Worm (Caenorhabditis elegans) whole organism, mixed stage, embryonic: ENCODE results near the gene nog-1.

Source experiments
- M03D4.4 ChIP-seq: sonication (generic microtip); optimal IDR thresholded peaks from 2 replicates; lab custom pipeline; 2017; ENCODE audit warnings: mild to moderate bottlenecking, missing genetic modification characterization, missing compliant biosample characterization
- bed-3 ChIP-seq: fragments of 200-800 bp; sonication (Bioruptor generic); optimal IDR thresholded peaks from 3 replicates; lab custom pipeline; 2018; ENCODE audit warnings: mild to moderate bottlenecking, missing genetic modification characterization, moderate library complexity, missing compliant biosample characterization
- blmp-1 ChIP-seq: fragments of 150-350 bp; optimal IDR thresholded peaks from 2 replicates; lab custom pipeline; 2014; ENCODE audit warnings: missing biosample characterization, missing genetic modification characterization
- ceh-39 ChIP-seq: fragments of 150-350 bp; optimal IDR thresholded peaks from 2 replicates; lab custom pipeline; 2014; ENCODE audit warnings: missing biosample characterization, missing genetic modification characterization
- ceh-43 ChIP-seq: fragments of 200-800 bp; sonication (Bioruptor generic); optimal IDR thresholded peaks from 2 replicates; lab custom pipeline; 2018; ENCODE audit warnings: mild to moderate bottlenecking, missing genetic modification characterization, moderate library complexity, missing compliant biosample characterization
- ceh-83 ChIP-seq: fragments of 200-800 bp; sonication (Bioruptor generic); optimal IDR thresholded peaks from 2 replicates; lab custom pipeline; 2018; ENCODE audit warnings: mild to moderate bottlenecking, missing genetic modification characterization, missing compliant biosample characterization
- ces-1 ChIP-seq: fragments of 150-350 bp; optimal IDR thresholded peaks from 2 replicates; lab custom pipeline; 2014; ENCODE audit warnings: missing biosample characterization, missing genetic modification reagents, missing genetic modification characterization
- cnd-1 ChIP-seq: fragments of 200-800 bp; sonication (Bioruptor generic); optimal IDR thresholded peaks from 2 replicates; lab custom pipeline; 2018; ENCODE audit warnings: mild to moderate bottlenecking, missing genetic modification characterization, missing compliant biosample characterization
- drap-1 ChIP-seq: fragments of 200-800 bp; sonication (Bioruptor generic); optimal IDR thresholded peaks from 3 replicates; lab custom pipeline; 2018; ENCODE audit warnings: mild to moderate bottlenecking, missing genetic modification characterization, missing compliant biosample characterization
- elt-1 ChIP-seq: sonication (generic microtip); optimal IDR thresholded peaks from 2 replicates; lab custom pipeline; 2017; ENCODE audit warnings: missing genetic modification characterization, mild to moderate bottlenecking, missing compliant biosample characterization, antibody characterized with exemption, moderate library complexity, borderline replicate concordance; ENCODE audit not compliant: insufficient read depth
- elt-3 ChIP-seq: fragments of 150-350 bp; optimal IDR thresholded peaks from 2 replicates; lab custom pipeline; 2014; ENCODE audit warnings: missing biosample characterization, missing genetic modification characterization
- flh-1 ChIP-seq: fragments of 200-800 bp; sonication (Bioruptor generic); optimal IDR thresholded peaks from 2 replicates; lab custom pipeline; 2018; ENCODE audit warnings: mild to moderate bottlenecking, missing genetic modification characterization, moderate library complexity, missing compliant biosample characterization
- ham-2 ChIP-seq: fragments of 200-800 bp; sonication (Bioruptor generic); optimal IDR thresholded peaks from 2 replicates; lab custom pipeline; 2018; ENCODE audit warnings: mild to moderate bottlenecking, missing genetic modification characterization, missing compliant biosample characterization
- hlh-1 ChIP-seq: fragments of 150-350 bp; optimal IDR thresholded peaks from 2 replicates; lab custom pipeline; 2014; ENCODE audit warnings: missing biosample characterization, missing genetic modification reagents, missing genetic modification characterization
- lin-13 ChIP-seq: fragments of 150-350 bp; optimal IDR thresholded peaks from 2 replicates; lab custom pipeline; 2014; ENCODE audit warnings: missing biosample characterization, missing genetic modification characterization
- lin-32 ChIP-seq: fragments of 200-800 bp; sonication (Bioruptor generic); optimal IDR thresholded peaks from 2 replicates; lab custom pipeline; 2018; ENCODE audit warnings: mild to moderate bottlenecking, missing genetic modification characterization, missing compliant biosample characterization
- lsy-2 ChIP-seq: fragments of 150-350 bp; optimal IDR thresholded peaks from 2 replicates; lab custom pipeline; 2014; ENCODE audit warnings: missing biosample characterization, missing genetic modification characterization
- mab-5 ChIP-seq: fragments of 150-350 bp; optimal IDR thresholded peaks from 2 replicates; lab custom pipeline; 2014; ENCODE audit warnings: missing biosample characterization, missing genetic modification characterization
- mep-1 ChIP-seq: fragments of 150-350 bp; optimal IDR thresholded peaks from 2 replicates; lab custom pipeline; 2017; ENCODE audit warnings: missing biosample characterization, missing genetic modification reagents, missing genetic modification characterization, inconsistent platforms
- mls-2 ChIP-seq: sonication (generic microtip); optimal IDR thresholded peaks from 2 replicates; lab custom pipeline; 2016; ENCODE audit warnings: mild to moderate bottlenecking, missing genetic modification characterization, moderate library complexity, missing compliant biosample characterization
- nhr-2 ChIP-seq: fragments of 150-350 bp; optimal IDR thresholded peaks from 2 replicates; lab custom pipeline; 2014; ENCODE audit warnings: missing biosample characterization, missing genetic modification characterization
- nhr-237 ChIP-seq: fragments of 150-350 bp; optimal IDR thresholded peaks from 2 replicates; lab custom pipeline; 2014; ENCODE audit warnings: missing biosample characterization, missing genetic modification characterization
- nhr-76 ChIP-seq: sonication (generic microtip); optimal IDR thresholded peaks from 2 replicates; lab custom pipeline; 2017; ENCODE audit warnings: missing biosample characterization, missing genetic modification characterization
- pha-4 ChIP-seq: fragments of 150-350 bp; optimal IDR thresholded peaks from 2 replicates; lab custom pipeline; 2018; ENCODE audit warnings: missing biosample characterization, missing genetic modification reagents, missing genetic modification characterization
- sem-2 ChIP-seq: fragments of 200-800 bp; sonication (Bioruptor generic); optimal IDR thresholded peaks from 2 replicates; lab custom pipeline; 2018; ENCODE audit warnings: mild to moderate bottlenecking, missing genetic modification characterization, missing compliant biosample characterization
- sptf-1 ChIP-seq: sonication (generic microtip); optimal IDR thresholded peaks from 2 replicates; lab custom pipeline; 2017; ENCODE audit warnings: mild to moderate bottlenecking, missing genetic modification characterization, moderate library complexity, missing compliant biosample characterization
- unc-120 ChIP-seq: sonication (generic microtip); optimal IDR thresholded peaks from 2 replicates; lab custom pipeline; 2017; ENCODE audit warnings: missing genetic modification characterization, missing compliant biosample characterization; ENCODE audit not compliant: poor library complexity, severe bottlenecking
- unc-39 ChIP-seq: fragments of 150-350 bp; optimal IDR thresholded peaks from 2 replicates; lab custom pipeline; 2014; ENCODE audit warnings: missing biosample characterization, missing genetic modification characterization
- unc-62 ChIP-seq: fragments of 150-350 bp; optimal IDR thresholded peaks from 2 replicates; lab custom pipeline; 2014; ENCODE audit warnings: missing biosample characterization, missing genetic modification reagents, missing genetic modification characterization
- zip-8 ChIP-seq: fragments of 150-350 bp; optimal IDR thresholded peaks from 2 replicates; lab custom pipeline; 2014; ENCODE audit warnings: missing biosample characterization, missing genetic modification characterization

nog-1 gene

ce11 chrIV:396373-396772, 2.7 kb downstream of the nog-1 start, which contains the start of gene rrp-8:
Gene rrp-8, plus strand, starts transcription at chrIV:396545.
- TF ChIP-seq flh-1 (no peak), mls-2 (tag; lab: Kevin White, UChicago) (no peak), ceh-83 (GFP tag; lab: Kevin White, UChicago) (no peak), nhr-76 (tag; lab: Kevin White, UChicago) (no peak), unc-39 (tag; lab: Kevin White, UChicago) (no peak), drap-1 (no peak), lsy-2 (tag; lab: Kevin White, UChicago) (no peak), ceh-39 (no peak), unc-120 (no peak), M03D4.4 (tag; lab: Kevin White, UChicago) (no peak), unc-62 (no peak), cnd-1 (tag; lab: Kevin White, UChicago) (no peak), sptf-1 (tag; lab: Kevin White, UChicago) (no peak), elt-1 (tag; lab: Kevin White, UChicago) (no peak), sem-2 (GFP tag; lab: Kevin White, UChicago) (no peak)
- TF ChIP-seq, all 35 proteins: peak for 0

DNA sequence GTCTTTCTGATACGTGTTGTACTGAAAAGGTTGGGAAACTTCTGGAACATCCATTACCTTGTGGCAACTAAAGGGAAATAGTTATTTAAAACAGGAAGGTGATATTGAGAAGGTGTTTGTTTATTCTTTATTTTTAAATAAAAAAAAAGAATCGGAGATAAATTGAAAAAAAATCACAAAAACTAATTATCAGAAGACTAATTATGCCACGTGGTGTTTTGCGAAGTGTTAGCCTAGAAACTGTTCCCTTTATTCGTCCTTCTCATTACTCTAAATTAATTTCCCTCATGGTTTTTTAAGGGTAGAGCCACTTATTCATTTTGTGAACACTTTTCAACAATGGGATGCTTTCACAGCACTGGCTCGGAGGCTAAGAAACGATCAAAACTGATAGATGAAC, 7.7 kb downstream of the nog-1 start, which contains the start of gene gpa-4:
TSS of gene gpa-4 (plus strand) at position 301 of the 400 bp plus-strand sequence.
- TF ChIP-seq flh-1 = no peak
- no peak for TF ChIP-seq lin-32 (GFP tag; lab: Kevin White, UChicago)
- TF ChIP-seq mep-1 (tag; lab: Kevin White, UChicago) = no peak
- no peak for TF ChIP-seq mab-5 (tag; lab: Kevin White, UChicago)
- no peak for TF ChIP-seq nhr-2
- no peak for TF ChIP-seq unc-120
- no peak for TF ChIP-seq lin-13
- TF ChIP-seq hlh-1 (tag; lab: Kevin White, UChicago) = no peak
- TF ChIP-seq sem-2 (GFP tag; lab: Kevin White, UChicago) = no peak
- TF ChIP-seq, all 35 proteins: peak for 0

DNA sequence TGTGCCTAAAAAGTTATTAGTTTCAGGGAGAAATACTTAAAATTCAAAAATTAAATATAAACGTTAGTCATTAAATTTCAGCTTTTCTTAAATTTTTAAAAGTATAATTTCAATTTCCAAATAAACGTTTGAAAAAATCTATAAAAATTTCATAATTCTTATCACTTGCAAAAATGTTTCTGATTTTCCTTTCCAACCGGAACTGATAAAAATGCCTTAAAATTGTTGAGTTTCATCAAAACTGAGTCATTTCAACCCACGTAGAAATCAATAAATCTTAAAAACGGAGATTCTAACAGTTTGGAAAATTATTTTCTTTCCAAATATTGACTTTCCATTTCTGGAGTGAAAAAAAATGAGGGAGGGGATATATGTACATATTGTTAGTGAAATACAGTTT, 15.2 kb downstream of the nog-1 start:
- TF ChIP-seq flh-1 (no peak), ceh-43 (no peak), lin-32 (GFP tag; lab: Kevin White, UChicago) (no peak)

DNA sequence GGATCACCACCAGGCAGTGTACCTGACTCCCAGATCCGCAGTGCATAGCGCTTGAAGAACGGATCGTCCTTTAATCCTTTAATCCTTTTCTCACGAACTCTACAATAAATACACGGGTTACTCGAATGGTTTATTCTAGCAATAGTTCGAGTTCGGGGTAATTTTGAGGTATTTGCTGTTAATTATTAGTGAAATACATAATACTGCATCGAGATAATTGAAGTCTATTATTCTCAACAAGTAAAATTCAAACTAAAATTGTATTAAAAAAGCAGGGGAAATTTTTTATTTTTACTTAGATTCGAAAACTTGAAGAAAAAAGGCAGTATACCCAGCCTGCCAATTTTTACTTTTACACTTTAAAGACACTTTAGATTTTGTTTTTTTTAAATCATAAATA, 16.3 kb downstream of the nog-1 start, which contains the start of gene kgb-1:
TSS of gene kgb-1 (minus strand) at position 101 of the 400 bp plus-strand sequence.
- no peak for TF ChIP-seq bed-3 (GFP tag; lab: Kevin White, UChicago)
- no peak for TF ChIP-seq nhr-76 (tag; lab: Kevin White, UChicago)
- TF ChIP-seq elt-3 (tag; lab: Kevin White, UChicago) = no peak
- no peak for TF ChIP-seq cnd-1 (tag; lab: Kevin White, UChicago)
- no peak for TF ChIP-seq lsy-2 (tag; lab: Kevin White, UChicago)
- TF ChIP-seq, all 35 proteins: peak for 0

ce11 chrIV:410420-410891, 16.8 kb downstream of the nog-1 start, which contains the start of gene T07A9.12:
Gene T07A9.12, plus strand, starts transcription at chrIV:410867.
- TF ChIP-seq blmp-1 (tag; lab: Kevin White, UChicago) (no peak), unc-62 (peak; percentile 54), mep-1 (tag; lab: Kevin White, UChicago) (peak; percentile 46), ces-1 (GFP tag; lab: Kevin White, UChicago) (peak; percentile 43), sptf-1 (tag; lab: Kevin White, UChicago) (peak; percentile 63), mls-2 (tag; lab: Kevin White, UChicago) (peak; percentile 9), zip-8 (tag; lab: Kevin White, UChicago) (peak; percentile 26), nhr-76 (tag; lab: Kevin White, UChicago) (no peak), lsy-2 (tag; lab: Kevin White, UChicago) (peak; percentile 34), nhr-2 (peak; percentile 41), unc-120 (peak; percentile 71), pha-4 (tag; lab: Kevin White, UChicago) (peak; percentile 74), ceh-39 (no peak), lin-13 (no peak), ham-2 (GFP tag; lab: Kevin White, UChicago) (peak; percentile 84), nhr-237 (tag; lab: Kevin White, UChicago) (peak; percentile 63), M03D4.4 (tag; lab: Kevin White, UChicago) (peak; percentile 28), drap-1 (no peak)
